Fruit fly (Drosophila melanogaster) whole organism, wandering third instar larva: ENCODE results near the gene Uch-L5R.

Source experiments
- Abd-B ChIP-seq: fragments of >200 bp; optimal IDR thresholded peaks from 2 replicates; lab custom pipeline; 2017; ENCODE audit warnings: missing biosample characterization, missing genetic modification characterization
- CG32264 ChIP-seq: fragments of 200-800 bp; sonication (Bioruptor generic); optimal IDR thresholded peaks from 2 replicates; lab custom pipeline; 2016; ENCODE audit warnings: missing biosample characterization, missing genetic modification characterization
- CG9705 ChIP-seq: fragments of 200-800 bp; sonication (Bioruptor generic); optimal IDR thresholded peaks from 2 replicates; lab custom pipeline; 2018; ENCODE audit warnings: missing biosample characterization, mild to moderate bottlenecking, missing genetic modification characterization
- CrebA ChIP-seq: fragments of 200-800 bp; sonication (Bioruptor generic); optimal IDR thresholded peaks from 2 replicates; lab custom pipeline; 2016; ENCODE audit warnings: missing biosample characterization, mild to moderate bottlenecking, missing genetic modification characterization, borderline replicate concordance
- Dfd ChIP-seq: fragments of >200 bp; optimal IDR thresholded peaks from 2 replicates; lab custom pipeline; 2017; ENCODE audit warnings: missing biosample characterization, missing genetic modification characterization
- Dif ChIP-seq: fragments of 200-275, 200-300 bp; sonication (Bioruptor generic); optimal IDR thresholded peaks from 2 replicates; lab custom pipeline; 2018; ENCODE audit warnings: missing biosample characterization, missing genetic modification characterization; ENCODE audit not compliant: partially characterized antibody
- HLH106 ChIP-seq: fragments of 200-800 bp; optimal IDR thresholded peaks from 3 replicates; lab custom pipeline; 2019; ENCODE audit warnings: missing biosample characterization, mild to moderate bottlenecking, missing genetic modification characterization, moderate library complexity
- Hnf4 ChIP-seq: fragments of 200-800 bp; sonication (Bioruptor generic); optimal IDR thresholded peaks from 2 replicates; lab custom pipeline; 2016; ENCODE audit warnings: missing biosample characterization, mild to moderate bottlenecking, missing genetic modification characterization
- Hr78 ChIP-seq: fragments of >200 bp; optimal IDR thresholded peaks from 2 replicates; lab custom pipeline; 2017; ENCODE audit warnings: missing biosample characterization, missing genetic modification characterization
- Jra ChIP-seq: sonication (Bioruptor generic); optimal IDR thresholded peaks from 2 replicates; lab custom pipeline; 2016; ENCODE audit warnings: missing biosample characterization, missing genetic modification characterization
- Mio ChIP-seq: sonication (Bioruptor generic); optimal IDR thresholded peaks from 2 replicates; lab custom pipeline; 2016; ENCODE audit warnings: missing biosample characterization, missing genetic modification characterization
- OdsH ChIP-seq: fragments of 200-800 bp; sonication (Bioruptor generic); optimal IDR thresholded peaks from 2 replicates; lab custom pipeline; 2016; ENCODE audit warnings: missing biosample characterization, mild to moderate bottlenecking, missing genetic modification characterization
- Rel ChIP-seq, 2 experiments: fragments of 200-800 bp; sonication (Bioruptor generic) in 1 of 2; optimal IDR thresholded peaks; 2 replicates in 1 of 2; 3 replicates in 1 of 2; lab custom pipeline; 2016 to 2019; ENCODE audit warnings: mild to moderate bottlenecking in 2 of 2, missing biosample characterization in 2 of 2, missing genetic modification characterization in 2 of 2, moderate library complexity in 1 of 2
- Sp1 ChIP-seq: fragments of 200-800 bp; sonication (Bioruptor generic); optimal IDR thresholded peaks from 3 replicates; lab custom pipeline; 2019; ENCODE audit warnings: missing biosample characterization, mild to moderate bottlenecking, missing genetic modification characterization, moderate library complexity
- Vsx2 ChIP-seq: fragments of 200-300, 225-300 bp; sonication (Bioruptor generic); optimal IDR thresholded peaks from 2 replicates; lab custom pipeline; 2018; ENCODE audit warnings: missing biosample characterization, missing genetic modification characterization; ENCODE audit not compliant: partially characterized antibody
- br ChIP-seq: fragments of 200-800 bp; sonication (Bioruptor generic); optimal IDR thresholded peaks from 2 replicates; lab custom pipeline; 2016; ENCODE audit warnings: missing biosample characterization, missing genetic modification characterization
- brk ChIP-seq: fragments of 200-800 bp; sonication (Bioruptor generic); optimal IDR thresholded peaks from 2 replicates; lab custom pipeline; 2016; ENCODE audit warnings: missing biosample characterization, mild to moderate bottlenecking, missing genetic modification characterization
- dl ChIP-seq, 2 experiments: fragments of 175-275, 200-275 bp in 1 of 2; fragments of 200-275 bp in 1 of 2; sonication (Bioruptor generic); optimal IDR thresholded peaks; lab custom pipeline; 2018; ENCODE audit warnings: mild to moderate bottlenecking in 2 of 2, missing biosample characterization in 2 of 2, missing genetic modification characterization in 2 of 2, moderate library complexity in 2 of 2; ENCODE audit not compliant: partially characterized antibody in 2 of 2, insufficient read depth in 1 of 2
- dsf ChIP-seq: sonication (Bioruptor generic); optimal IDR thresholded peaks from 2 replicates; lab custom pipeline; 2016; ENCODE audit warnings: missing biosample characterization, missing genetic modification characterization, borderline replicate concordance
- ey ChIP-seq: fragments of 200-800 bp; sonication (Bioruptor generic); optimal IDR thresholded peaks from 2 replicates; lab custom pipeline; 2016; ENCODE audit warnings: missing biosample characterization, missing genetic modification characterization
- foxo ChIP-seq, 2 experiments: fragments of 200-800 bp; sonication (Bioruptor generic); optimal IDR thresholded peaks; 2 replicates in 1 of 2; 3 replicates in 1 of 2; lab custom pipeline; 2016 to 2017; ENCODE audit warnings: missing biosample characterization in 2 of 2, missing genetic modification characterization in 2 of 2
- fru ChIP-seq: fragments of 200-800 bp; sonication (Bioruptor generic); optimal IDR thresholded peaks from 3 replicates; lab custom pipeline; 2016; ENCODE audit warnings: missing biosample characterization, mild to moderate bottlenecking, missing genetic modification characterization
- h ChIP-seq: fragments of 200-800 bp; sonication (Bioruptor generic); optimal IDR thresholded peaks from 3 replicates; lab custom pipeline; 2016; ENCODE audit warnings: missing biosample characterization, mild to moderate bottlenecking, missing genetic modification characterization
- psq ChIP-seq: fragments of 200-800 bp; sonication (Bioruptor generic); optimal IDR thresholded peaks from 3 replicates; lab custom pipeline; 2017; ENCODE audit warnings: missing biosample characterization, mild to moderate bottlenecking, missing genetic modification characterization, moderate library complexity
- rgr ChIP-seq: fragments of 200-800 bp; sonication (Bioruptor generic); optimal IDR thresholded peaks from 3 replicates; lab custom pipeline; 2016; ENCODE audit warnings: missing biosample characterization, mild to moderate bottlenecking, missing genetic modification characterization
- sage ChIP-seq: fragments of 200-800 bp; sonication (Bioruptor generic); optimal IDR thresholded peaks from 2 replicates; lab custom pipeline; 2016; ENCODE audit warnings: missing biosample characterization, mild to moderate bottlenecking, missing genetic modification characterization
- sv ChIP-seq: fragments of 200-800 bp; sonication (Bioruptor generic); optimal IDR thresholded peaks from 3 replicates; lab custom pipeline; 2016; ENCODE audit warnings: missing biosample characterization, missing genetic modification characterization
- tai ChIP-seq: sonication (Bioruptor generic); optimal IDR thresholded peaks from 2 replicates; lab custom pipeline; 2016; ENCODE audit warnings: missing biosample characterization, missing genetic modification characterization
- woc ChIP-seq: sonication (Bioruptor generic); optimal IDR thresholded peaks from 2 replicates; lab custom pipeline; 2016; ENCODE audit warnings: missing biosample characterization, mild to moderate bottlenecking, missing genetic modification characterization

Uch-L5R gene

dm6 chrX:12018440-12019101, 37.9 kb downstream of the Uch-L5R start, which contains the start of gene Lsm12a:
Lsm12a (plus strand) TSS chrX:12018640.
- TF ChIP-seq psq (GFP tag; lab: Kevin White, UChicago) (peak; percentile 87), Rel (GFP tag; optimal IDR thresholded peaks at IDR 0.05; lab: Kevin White, UChicago) (no peak), Rel (tag; optimal IDR thresholded peaks at IDR 0.05; lab: Kevin White, UChicago) (peak; percentile 38), br (no peak)

- TF ChIP-seq Rel (GFP tag; optimal IDR thresholded peaks at IDR 0.05; lab: Kevin White, UChicago) (no peak), Rel (tag; optimal IDR thresholded peaks at IDR 0.05; lab: Kevin White, UChicago) (peak; percentile 32), CG32264 (GFP tag; lab: Kevin White, UChicago) (no peak), HLH106 (tag; lab: Kevin White, UChicago) (peak; percentile 2), woc (peak; percentile 30)
These were observed 38.5 kb downstream of the Uch-L5R start, which contains the start of gene Chrac-16 for dm6 chrX:12017815-12018439. Chrac-16 (minus strand) TSS chrX:12017961.

dm6 chrX:12014800-12015389, 41.5 kb downstream of the Uch-L5R start:
- TF ChIP-seq psq (GFP tag; lab: Kevin White, UChicago): peak; percentile 42
- peak; percentile 54 for TF ChIP-seq woc
- peak; percentile 34 for TF ChIP-seq br
- peak; percentile 79 for TF ChIP-seq fru (GFP tag; lab: Kevin White, UChicago)
- no peak for TF ChIP-seq dl (GFP tag; optimal IDR thresholded peaks at IDR 0.05; lab: Kevin White, UChicago; ENCODE audit: insufficient read depth in 1 of 2, partially characterized antibody in 2 of 2)
- peak; percentile 40 for TF ChIP-seq Sp1
- TF ChIP-seq sage: peak; percentile 70
- TF ChIP-seq Dfd: no peak
- TF ChIP-seq CrebA: no peak
- no peak for TF ChIP-seq brk
- peak; percentile 53 for TF ChIP-seq rgr (GFP tag; lab: Kevin White, UChicago)
- peak; percentile 37 for TF ChIP-seq ey (GFP tag; lab: Kevin White, UChicago)
- TF ChIP-seq Jra: peak; percentile 52
- TF ChIP-seq tai: no peak
- TF ChIP-seq Hnf4 (GFP tag; lab: Kevin White, UChicago): peak; percentile 17
- TF ChIP-seq OdsH (GFP tag; lab: Kevin White, UChicago): peak; percentile 33
- TF ChIP-seq foxo (GFP tag; optimal IDR thresholded peaks at IDR 0.05; lab: Kevin White, UChicago): peak in 1 of 2 experiments; percentile 61
- no peak for TF ChIP-seq Rel (GFP tag; optimal IDR thresholded peaks at IDR 0.05; lab: Kevin White, UChicago)
- TF ChIP-seq Rel (tag; optimal IDR thresholded peaks at IDR 0.05; lab: Kevin White, UChicago): peak; percentile 18
- peak; percentile 59 for TF ChIP-seq h (GFP tag; lab: Kevin White, UChicago)
- TF ChIP-seq HLH106 (tag; lab: Kevin White, UChicago): peak; percentile 46

- TF ChIP-seq Mio (GFP tag; lab: Kevin White, UChicago): no peak
- TF ChIP-seq Abd-B (GFP tag; lab: Kevin White, UChicago): no peak
- no peak for TF ChIP-seq dsf
- TF ChIP-seq Vsx2: no peak
- TF ChIP-seq ey (GFP tag; lab: Kevin White, UChicago): no peak
- peak; percentile 23 for TF ChIP-seq Jra
- TF ChIP-seq woc: no peak
- no peak for TF ChIP-seq CG9705 (GFP tag; lab: Kevin White, UChicago)
- TF ChIP-seq sv (GFP tag; lab: Kevin White, UChicago): no peak
- no peak for TF ChIP-seq brk
- no peak for TF ChIP-seq h (GFP tag; lab: Kevin White, UChicago)
- TF ChIP-seq Rel (GFP tag; optimal IDR thresholded peaks at IDR 0.05; lab: Kevin White, UChicago): no peak
- peak; percentile 46 for TF ChIP-seq Rel (tag; optimal IDR thresholded peaks at IDR 0.05; lab: Kevin White, UChicago)
- no peak for TF ChIP-seq Dif (GFP tag; lab: Kevin White, UChicago)
- no peak for TF ChIP-seq CG32264 (GFP tag; lab: Kevin White, UChicago)
- TF ChIP-seq Hr78: no peak
These were observed 42.3 kb downstream of the Uch-L5R start for dm6 chrX:12014131-12014530.
